Fruit fly (Drosophila melanogaster): ENCODE results near the gene CG6276.

The CG6276 gene

DNA sequence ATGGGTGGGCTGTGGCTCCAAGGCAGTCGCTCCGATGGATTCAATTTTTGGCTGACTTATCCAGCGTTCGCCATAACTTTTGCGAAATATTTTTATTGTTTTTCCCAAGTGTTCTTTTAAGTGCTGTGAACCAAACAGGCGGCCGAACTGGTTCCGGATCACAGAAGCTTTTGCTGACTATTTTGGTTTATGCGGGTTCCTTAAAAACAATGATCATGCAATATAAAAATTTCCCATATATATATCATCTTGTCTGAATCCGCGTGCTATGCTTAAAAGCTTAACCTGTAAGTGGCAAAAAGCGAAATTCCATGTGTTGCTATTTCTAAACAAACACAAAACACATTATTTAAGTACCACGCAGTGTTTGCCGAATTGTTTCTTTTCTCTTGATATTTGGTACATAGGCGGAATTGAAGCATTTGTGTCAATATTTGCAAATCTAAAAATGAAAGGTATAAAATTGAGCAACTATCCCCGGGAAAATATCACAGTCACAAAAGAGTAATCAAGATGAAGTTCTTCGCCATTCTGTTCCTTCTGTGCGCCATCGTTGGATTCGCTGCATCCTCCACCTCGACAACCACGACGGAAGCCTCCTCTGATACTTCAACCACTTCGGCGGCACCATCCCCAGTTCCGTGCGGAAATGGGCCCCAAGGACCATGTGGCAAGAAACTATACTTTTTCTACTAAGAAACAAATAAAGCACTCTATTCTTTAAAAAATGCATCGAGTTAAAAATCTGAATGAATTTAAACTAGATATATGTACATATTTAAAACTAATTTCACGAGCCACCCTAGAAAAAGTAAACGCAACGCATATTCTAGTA, at the start of gene CG6276, which contains the start of gene CG44040:
Gene CG6276 (minus strand): TSS at position 158 of the 835 bp plus-strand sequence.
Gene CG44040 (plus strand): TSS at position 467 of the 835 bp plus-strand sequence.
- TF ChIP-seq Dad (GFP tag; optimal IDR thresholded peaks at IDR 0.05) (peak; percentile 60), CG32772 (GFP tag; IDR thresholded peaks at IDR 0.05) (peak; percentile 24; the same call in 1 of the 2 replicates), Ets97D (GFP tag; optimal IDR thresholded peaks at IDR 0.05) (peak; percentile 28), CG9797 (GFP tag; optimal IDR thresholded peaks at IDR 0.05) (no peak), CG30431 (GFP tag; optimal IDR thresholded peaks at IDR 0.05) (peak; percentile 5), Nf-YB (GFP tag; optimal IDR thresholded peaks at IDR 0.05) (no peak), Poxn (GFP tag; IDR thresholded peaks at IDR 0.05) (no peak), eve (GFP tag; optimal IDR thresholded peaks at IDR 0.05) (no peak), NFAT (GFP tag; IDR thresholded peaks at IDR 0.05) (peak; percentile 41), Dip3 (GFP tag; optimal IDR thresholded peaks at IDR 0.05) (peak; percentile 9), sqz (GFP tag; optimal IDR thresholded peaks at IDR 0.05) (no peak), lilli (GFP tag; optimal IDR thresholded peaks at IDR 0.05) (peak; percentile 64), sna (GFP tag; IDR thresholded peaks at IDR 0.05; ENCODE audit: partially characterized antibody) (no peak), Atf3 (GFP tag; optimal IDR thresholded peaks at IDR 0.05) (no peak), CG6791 (GFP tag; IDR thresholded peaks at IDR 0.05; ENCODE audit: partially characterized antibody) (no peak), so (GFP tag; IDR thresholded peaks at IDR 0.05) (no peak), Trl (optimal IDR thresholded peaks at IDR 0.05) (no peak), Trl (GFP tag; optimal IDR thresholded peaks at IDR 0.05) (no peak), Tbp (GFP tag; optimal IDR thresholded peaks at IDR 0.05) (no peak), CG7928 (GFP tag; optimal IDR thresholded peaks at IDR 0.05) (no peak), Sox100B (GFP tag; optimal IDR thresholded peaks at IDR 0.05) (no peak), ara (GFP tag; IDR thresholded peaks at IDR 0.05) (0 out of 2 replicates have a peak, but pooled peaks have one; percentile 4), CG12744 (GFP tag; optimal IDR thresholded peaks at IDR 0.05) (peak; percentile 34), zen2 (GFP tag; IDR thresholded peaks at IDR 0.05; ENCODE audit: partially characterized antibody) (no peak), CG10959 (GFP tag; IDR thresholded peaks at IDR 0.05) (no peak), CG10366 (GFP tag; IDR thresholded peaks at IDR 0.05) (no peak), CG9876 (GFP tag; optimal IDR thresholded peaks at IDR 0.05) (peak; percentile 37), CG11456 (GFP tag; IDR thresholded peaks at IDR 0.05) (no peak), pum (GFP tag; optimal IDR thresholded peaks at IDR 0.05) (peak; percentile 33), MBD-R2 (GFP tag; IDR thresholded peaks at IDR 0.05) (peak; percentile 77), HLH3B (GFP tag; IDR thresholded peaks at IDR 0.05) (0 out of 2 replicates have a peak, but pooled peaks have one; percentile 23), CG10462 (GFP tag; optimal IDR thresholded peaks at IDR 0.05) (peak; percentile 22), fd96Cb (tag; optimal IDR thresholded peaks at IDR 0.05) (no peak), luna (GFP tag; optimal IDR thresholded peaks at IDR 0.05) (peak; percentile 34), gfzf (GFP tag; optimal IDR thresholded peaks at IDR 0.05) (no peak), Atf-2 (GFP tag; optimal IDR thresholded peaks at IDR 0.05) (no peak), tgo (GFP tag; IDR thresholded peaks at IDR 0.05) (no peak; the same call in 2 of the 3 replicates), CG13624 (GFP tag; optimal IDR thresholded peaks at IDR 0.05) (peak; percentile 73), Dll (GFP tag; IDR thresholded peaks at IDR 0.05; ENCODE audit: partially characterized antibody) (no peak), Neu2 (GFP tag; optimal IDR thresholded peaks at IDR 0.05; ENCODE audit: borderline replicate concordance) (no peak), ATbp (GFP tag; optimal IDR thresholded peaks at IDR 0.05) (peak; percentile 36), CG17359 (tag; optimal IDR thresholded peaks at IDR 0.05) (peak; percentile 22), kah (GFP tag; optimal IDR thresholded peaks at IDR 0.05) (no peak), CG4820 (GFP tag; optimal IDR thresholded peaks at IDR 0.05) (peak; percentile 99), CG4707 (GFP tag; optimal IDR thresholded peaks at IDR 0.05) (no peak), CG14965 (GFP tag; optimal IDR thresholded peaks at IDR 0.05; ENCODE audit: borderline replicate concordance) (no peak), h (optimal IDR thresholded peaks at IDR 0.05) (no peak), CG10979 (tag; optimal IDR thresholded peaks at IDR 0.05) (peak; percentile 23), CG6654 (GFP tag; optimal IDR thresholded peaks at IDR 0.05) (no peak), klu (GFP tag; IDR thresholded peaks at IDR 0.05) (0 out of 2 replicates have a peak, but pooled peaks have one; percentile 14)

Data from whole organism, embryonic.